Worm (Caenorhabditis elegans): Measurements from ENCODE around the gene srh-247.

ce11 chrV:2888265-2888664 lies 45.7 kb downstream of the srh-247 start:
- no peak for TF ChIP-seq hlh-30 (tag; optimal IDR thresholded peaks at IDR 0.05; ENCODE audit: insufficient read depth)
- TF ChIP-seq skn-1 (tag; optimal IDR thresholded peaks at IDR 0.05), result no peak
- TF ChIP-seq lin-39 (tag; optimal IDR thresholded peaks at IDR 0.05), result no peak
- TF ChIP-seq lsy-2 (tag; optimal IDR thresholded peaks at IDR 0.05), result no peak
- TF ChIP-seq snpc-4 (tag; optimal IDR thresholded peaks at IDR 0.05), result no peak
- TF ChIP-seq R02D3.7 (tag; optimal IDR thresholded peaks at IDR 0.05), result no peak
- no peak for TF ChIP-seq ceh-28 (tag; optimal IDR thresholded peaks at IDR 0.05)
- TF ChIP-seq unc-62 (GFP tag; optimal IDR thresholded peaks at IDR 0.05 in 1 of 2), result no peak
- no peak for TF ChIP-seq unc-62 (tag; optimal IDR thresholded peaks at IDR 0.05)
- TF ChIP-seq ceh-62 (tag; optimal IDR thresholded peaks at IDR 0.05), result no peak
- TF ChIP-seq nhr-76 (tag; optimal IDR thresholded peaks at IDR 0.05), result no peak
- TF ChIP-seq ceh-82 (tag; optimal IDR thresholded peaks at IDR 0.05), result no peak
- TF ChIP-seq nhr-28 (tag; optimal IDR thresholded peaks at IDR 0.05), result no peak
